Fruit fly (Drosophila melanogaster) whole organism, wandering third instar larva: Measurements from ENCODE around the gene CG32333.
A peak's percentile ranks its signal among the peaks of the same experiment; 100 is the strongest.

ENCODE experiments used
- Abd-B ChIP-seq: fragments of >200 bp; optimal IDR thresholded peaks from 2 replicates; lab custom pipeline; 2017; ENCODE audit warnings: missing biosample characterization, missing genetic modification characterization
- CG32264 ChIP-seq: fragments of 200-800 bp; sonication (Bioruptor generic); optimal IDR thresholded peaks from 2 replicates; lab custom pipeline; 2016; ENCODE audit warnings: missing biosample characterization, missing genetic modification characterization
- CG9705 ChIP-seq: fragments of 200-800 bp; sonication (Bioruptor generic); optimal IDR thresholded peaks from 2 replicates; lab custom pipeline; 2018; ENCODE audit warnings: missing biosample characterization, mild to moderate bottlenecking, missing genetic modification characterization
- CrebA ChIP-seq: fragments of 200-800 bp; sonication (Bioruptor generic); optimal IDR thresholded peaks from 2 replicates; lab custom pipeline; 2016; ENCODE audit warnings: missing biosample characterization, mild to moderate bottlenecking, missing genetic modification characterization, borderline replicate concordance
- Dfd ChIP-seq: fragments of >200 bp; optimal IDR thresholded peaks from 2 replicates; lab custom pipeline; 2017; ENCODE audit warnings: missing biosample characterization, missing genetic modification characterization
- Dif ChIP-seq: fragments of 200-275, 200-300 bp; sonication (Bioruptor generic); optimal IDR thresholded peaks from 2 replicates; lab custom pipeline; 2018; ENCODE audit warnings: missing biosample characterization, missing genetic modification characterization; ENCODE audit not compliant: partially characterized antibody
- GATAd ChIP-seq: sonication (Bioruptor generic); optimal IDR thresholded peaks from 2 replicates; lab custom pipeline; 2016; ENCODE audit warnings: missing biosample characterization, missing genetic modification characterization
- HLH106 ChIP-seq: fragments of 200-800 bp; optimal IDR thresholded peaks from 3 replicates; lab custom pipeline; 2019; ENCODE audit warnings: missing biosample characterization, mild to moderate bottlenecking, missing genetic modification characterization, moderate library complexity
- Hnf4 ChIP-seq: fragments of 200-800 bp; sonication (Bioruptor generic); optimal IDR thresholded peaks from 2 replicates; lab custom pipeline; 2016; ENCODE audit warnings: missing biosample characterization, mild to moderate bottlenecking, missing genetic modification characterization
- Hr78 ChIP-seq: fragments of >200 bp; optimal IDR thresholded peaks from 2 replicates; lab custom pipeline; 2017; ENCODE audit warnings: missing biosample characterization, missing genetic modification characterization
- Hr83 ChIP-seq: fragments of 200-300 bp; sonication (Bioruptor generic); optimal IDR thresholded peaks from 2 replicates; lab custom pipeline; 2016; ENCODE audit warnings: missing biosample characterization, mild to moderate bottlenecking, missing genetic modification characterization, moderate library complexity; ENCODE audit not compliant: poor library complexity, severe bottlenecking
- Jra ChIP-seq: sonication (Bioruptor generic); optimal IDR thresholded peaks from 2 replicates; lab custom pipeline; 2016; ENCODE audit warnings: missing biosample characterization, missing genetic modification characterization
- Mio ChIP-seq: sonication (Bioruptor generic); optimal IDR thresholded peaks from 2 replicates; lab custom pipeline; 2016; ENCODE audit warnings: missing biosample characterization, missing genetic modification characterization
- Myc ChIP-seq: fragments of >200 bp; optimal IDR thresholded peaks from 2 replicates; lab custom pipeline; 2017
- N ChIP-seq: fragments of >200 bp; optimal IDR thresholded peaks from 2 replicates; lab custom pipeline; 2018; ENCODE audit warnings: missing biosample characterization, missing external identifiers, missing genetic modification characterization
- OdsH ChIP-seq: fragments of 200-800 bp; sonication (Bioruptor generic); optimal IDR thresholded peaks from 2 replicates; lab custom pipeline; 2016; ENCODE audit warnings: missing biosample characterization, mild to moderate bottlenecking, missing genetic modification characterization
- Rel ChIP-seq, 2 experiments: fragments of 200-800 bp; sonication (Bioruptor generic) in 1 of 2; optimal IDR thresholded peaks; 2 replicates in 1 of 2; 3 replicates in 1 of 2; lab custom pipeline; 2016 to 2019; ENCODE audit warnings: mild to moderate bottlenecking in 2 of 2, missing biosample characterization in 2 of 2, missing genetic modification characterization in 2 of 2, moderate library complexity in 1 of 2
- Sp1 ChIP-seq: fragments of 200-800 bp; sonication (Bioruptor generic); optimal IDR thresholded peaks from 3 replicates; lab custom pipeline; 2019; ENCODE audit warnings: missing biosample characterization, mild to moderate bottlenecking, missing genetic modification characterization, moderate library complexity
- Vsx2 ChIP-seq: fragments of 200-300, 225-300 bp; sonication (Bioruptor generic); optimal IDR thresholded peaks from 2 replicates; lab custom pipeline; 2018; ENCODE audit warnings: missing biosample characterization, missing genetic modification characterization; ENCODE audit not compliant: partially characterized antibody
- br ChIP-seq: fragments of 200-800 bp; sonication (Bioruptor generic); optimal IDR thresholded peaks from 2 replicates; lab custom pipeline; 2016; ENCODE audit warnings: missing biosample characterization, missing genetic modification characterization
- brk ChIP-seq: fragments of 200-800 bp; sonication (Bioruptor generic); optimal IDR thresholded peaks from 2 replicates; lab custom pipeline; 2016; ENCODE audit warnings: missing biosample characterization, mild to moderate bottlenecking, missing genetic modification characterization
- dl ChIP-seq, 2 experiments: fragments of 175-275, 200-275 bp in 1 of 2; fragments of 200-275 bp in 1 of 2; sonication (Bioruptor generic); optimal IDR thresholded peaks; lab custom pipeline; 2018; ENCODE audit warnings: mild to moderate bottlenecking in 2 of 2, missing biosample characterization in 2 of 2, missing genetic modification characterization in 2 of 2, moderate library complexity in 2 of 2; ENCODE audit not compliant: partially characterized antibody in 2 of 2, insufficient read depth in 1 of 2
- dmrt93B ChIP-seq: fragments of 200-800 bp; sonication (Bioruptor generic); optimal IDR thresholded peaks from 2 replicates; lab custom pipeline; 2018; ENCODE audit warnings: missing biosample characterization, mild to moderate bottlenecking, missing genetic modification characterization
- dsf ChIP-seq: sonication (Bioruptor generic); optimal IDR thresholded peaks from 2 replicates; lab custom pipeline; 2016; ENCODE audit warnings: missing biosample characterization, missing genetic modification characterization, borderline replicate concordance
- ey ChIP-seq: fragments of 200-800 bp; sonication (Bioruptor generic); optimal IDR thresholded peaks from 2 replicates; lab custom pipeline; 2016; ENCODE audit warnings: missing biosample characterization, missing genetic modification characterization
- foxo ChIP-seq, 2 experiments: fragments of 200-800 bp; sonication (Bioruptor generic); optimal IDR thresholded peaks; 2 replicates in 1 of 2; 3 replicates in 1 of 2; lab custom pipeline; 2016 to 2017; ENCODE audit warnings: missing biosample characterization in 2 of 2, missing genetic modification characterization in 2 of 2
- fru ChIP-seq: fragments of 200-800 bp; sonication (Bioruptor generic); optimal IDR thresholded peaks from 3 replicates; lab custom pipeline; 2016; ENCODE audit warnings: missing biosample characterization, mild to moderate bottlenecking, missing genetic modification characterization
- h ChIP-seq: fragments of 200-800 bp; sonication (Bioruptor generic); optimal IDR thresholded peaks from 3 replicates; lab custom pipeline; 2016; ENCODE audit warnings: missing biosample characterization, mild to moderate bottlenecking, missing genetic modification characterization
- jim ChIP-seq: fragments of 175-275, 200-325 bp; sonication (Bioruptor generic); optimal IDR thresholded peaks from 2 replicates; lab custom pipeline; 2016; ENCODE audit warnings: missing biosample characterization, mild to moderate bottlenecking, missing genetic modification characterization
- lola ChIP-seq: fragments of >200 bp; optimal IDR thresholded peaks from 2 replicates; lab custom pipeline; 2017; ENCODE audit warnings: missing biosample characterization, missing genetic modification characterization
- pan ChIP-seq: fragments of >200 bp; optimal IDR thresholded peaks from 2 replicates; lab custom pipeline; 2017
- psq ChIP-seq: fragments of 200-800 bp; sonication (Bioruptor generic); optimal IDR thresholded peaks from 3 replicates; lab custom pipeline; 2017; ENCODE audit warnings: missing biosample characterization, mild to moderate bottlenecking, missing genetic modification characterization, moderate library complexity
- rgr ChIP-seq: fragments of 200-800 bp; sonication (Bioruptor generic); optimal IDR thresholded peaks from 3 replicates; lab custom pipeline; 2016; ENCODE audit warnings: missing biosample characterization, mild to moderate bottlenecking, missing genetic modification characterization
- sage ChIP-seq: fragments of 200-800 bp; sonication (Bioruptor generic); optimal IDR thresholded peaks from 2 replicates; lab custom pipeline; 2016; ENCODE audit warnings: missing biosample characterization, mild to moderate bottlenecking, missing genetic modification characterization
- sv ChIP-seq: fragments of 200-800 bp; sonication (Bioruptor generic); optimal IDR thresholded peaks from 3 replicates; lab custom pipeline; 2016; ENCODE audit warnings: missing biosample characterization, missing genetic modification characterization
- tai ChIP-seq: sonication (Bioruptor generic); optimal IDR thresholded peaks from 2 replicates; lab custom pipeline; 2016; ENCODE audit warnings: missing biosample characterization, missing genetic modification characterization
- usp ChIP-seq: fragments of >200 bp; optimal IDR thresholded peaks from 2 replicates; lab custom pipeline; 2017; ENCODE audit warnings: missing biosample characterization, missing genetic modification characterization
- woc ChIP-seq: sonication (Bioruptor generic); optimal IDR thresholded peaks from 2 replicates; lab custom pipeline; 2016; ENCODE audit warnings: missing biosample characterization, mild to moderate bottlenecking, missing genetic modification characterization

The CG32333 gene

DNA sequence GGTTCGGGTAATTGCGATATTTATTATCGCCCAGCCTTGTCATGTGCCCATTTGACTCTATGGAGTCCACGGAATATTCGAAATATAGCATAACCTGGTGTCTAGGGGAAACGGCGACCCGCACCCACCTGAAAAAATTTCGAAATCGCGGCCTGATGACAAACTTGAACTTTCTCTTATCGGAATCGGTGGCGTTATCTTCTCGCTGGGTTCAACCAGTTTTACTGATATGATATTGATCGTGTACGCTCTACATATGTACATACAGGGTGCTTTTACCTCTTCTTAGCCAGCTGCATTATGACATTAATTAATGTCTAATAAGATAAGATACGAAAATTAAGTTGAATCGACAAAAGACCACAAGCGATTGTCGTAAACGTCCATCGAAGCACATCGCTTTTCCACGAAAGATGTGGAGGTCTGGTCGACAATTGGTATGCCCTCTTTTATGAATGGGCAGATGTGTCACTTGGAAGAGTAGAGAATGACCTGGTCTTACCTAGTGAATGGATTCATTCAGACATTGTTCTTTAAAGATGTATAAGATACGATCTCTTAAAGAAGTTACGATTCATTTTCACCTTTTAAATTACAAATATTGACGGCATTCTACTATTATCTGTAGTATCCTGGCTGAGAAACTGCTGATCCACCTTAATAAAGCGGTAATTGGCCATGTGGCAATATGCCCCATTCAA is 44.6 kb downstream of the CG32333 start:
- peak; percentile 5 for TF ChIP-seq Hr78 (GFP tag; lab: Kevin White, UChicago)
- peak; percentile 20 for TF ChIP-seq br (GFP tag; lab: Kevin White, UChicago)
- TF ChIP-seq h (GFP tag; lab: Kevin White, UChicago), result peak; percentile 39
- peak; percentile 6 for TF ChIP-seq HLH106
- no peak for TF ChIP-seq Abd-B
- peak; percentile 19 for TF ChIP-seq rgr
- TF ChIP-seq fru (GFP tag; lab: Kevin White, UChicago), result peak; percentile 30
- peak in 1 of 2 experiments; percentile 55 for TF ChIP-seq foxo (GFP tag; optimal IDR thresholded peaks at IDR 0.05; lab: Kevin White, UChicago)
- TF ChIP-seq ey (GFP tag; lab: Kevin White, UChicago), result peak; percentile 52
- no peak for TF ChIP-seq Mio (GFP tag; lab: Kevin White, UChicago)
- TF ChIP-seq Dfd (GFP tag; lab: Kevin White, UChicago), result no peak
- TF ChIP-seq, all 38 proteins: peak for 8

DNA sequence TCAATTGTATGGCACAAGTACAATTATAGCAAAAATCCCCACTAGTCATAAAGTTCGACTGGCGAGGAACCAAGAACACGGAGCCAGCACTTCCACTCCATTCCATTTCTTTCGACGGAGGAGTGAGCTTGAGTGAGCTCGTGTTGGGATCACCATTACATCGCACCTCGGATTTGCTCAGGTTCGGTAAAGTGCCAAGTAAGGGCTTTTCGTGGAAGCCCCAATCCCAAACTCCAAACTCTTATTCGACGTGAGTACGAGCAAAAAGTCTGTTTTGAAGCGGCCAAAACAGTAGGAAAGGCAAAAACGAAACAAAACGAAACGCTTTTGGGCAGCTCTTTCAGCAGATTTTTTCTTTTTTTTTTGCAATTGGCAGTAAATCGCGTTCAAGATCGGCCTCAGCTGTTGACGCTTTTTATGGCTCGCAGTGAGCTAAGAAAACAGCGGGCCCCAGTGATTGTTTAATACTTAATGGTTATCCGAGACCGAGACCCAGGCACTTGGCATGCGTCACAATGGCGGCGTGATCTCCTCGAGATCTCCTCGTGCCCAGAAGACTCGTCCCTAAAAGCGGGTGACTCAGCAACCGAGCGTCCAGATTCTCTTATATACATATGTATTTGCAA is 45.3 kb downstream of the CG32333 start:
- TF ChIP-seq Hr78 (GFP tag; lab: Kevin White, UChicago) (no peak), Rel (GFP tag; optimal IDR thresholded peaks at IDR 0.05; lab: Kevin White, UChicago) (peak; percentile 44), Rel (tag; optimal IDR thresholded peaks at IDR 0.05; lab: Kevin White, UChicago) (peak; percentile 48), CG32264 (GFP tag; lab: Kevin White, UChicago) (peak; percentile 30), br (GFP tag; lab: Kevin White, UChicago) (peak; percentile 62), pan (no peak), dmrt93B (GFP tag; lab: Kevin White, UChicago) (no peak), Myc (no peak), Sp1 (GFP tag; lab: Kevin White, UChicago) (peak; percentile 32), usp (GFP tag; lab: Kevin White, UChicago) (no peak), sage (GFP tag; lab: Kevin White, UChicago) (peak; percentile 75), h (GFP tag; lab: Kevin White, UChicago) (peak; percentile 71), dl (GFP tag; optimal IDR thresholded peaks at IDR 0.05; lab: Kevin White, UChicago; ENCODE audit: insufficient read depth in 1 of 2, partially characterized antibody in 2 of 2) (no peak), psq (peak; percentile 53), foxo (GFP tag; optimal IDR thresholded peaks at IDR 0.05; lab: Kevin White, UChicago) (no peak), GATAd (GFP tag; lab: Kevin White, UChicago) (no peak), sv (GFP tag; lab: Kevin White, UChicago) (no peak), dsf (GFP tag; lab: Kevin White, UChicago) (no peak), Dif (GFP tag; lab: Kevin White, UChicago) (no peak), jim (GFP tag; lab: Kevin White, UChicago) (no peak), Jra (GFP tag; lab: Kevin White, UChicago) (peak; percentile 94), Dfd (GFP tag; lab: Kevin White, UChicago) (no peak), brk (GFP tag; lab: Kevin White, UChicago) (no peak), CrebA (no peak), OdsH (GFP tag; lab: Kevin White, UChicago) (peak; percentile 58), woc (no peak), lola (GFP tag; lab: Kevin White, UChicago) (no peak), N (GFP tag; lab: Kevin White, UChicago) (no peak), rgr (peak; percentile 41), tai (GFP tag; lab: Kevin White, UChicago) (no peak), ey (GFP tag; lab: Kevin White, UChicago) (no peak), Vsx2 (GFP tag; lab: Kevin White, UChicago) (no peak), HLH106 (no peak), Abd-B (no peak), CG9705 (GFP tag; lab: Kevin White, UChicago) (no peak), fru (GFP tag; lab: Kevin White, UChicago) (peak; percentile 59), Hr83 (GFP tag; lab: Kevin White, UChicago) (peak; percentile 63), Mio (GFP tag; lab: Kevin White, UChicago) (no peak), Hnf4 (GFP tag; lab: Kevin White, UChicago) (peak; percentile 56)
